Fruit fly (Drosophila melanogaster) whole organism, prepupa: ENCODE data around the gene CG3868.

Experiments
- Blimp-1 ChIP-seq: fragments of 200-800 bp; sonication (Bioruptor generic); optimal IDR thresholded peaks from 3 replicates; lab custom pipeline; 2017; ENCODE audit warnings: missing biosample characterization, missing genetic modification characterization, mild to moderate bottlenecking, moderate library complexity, missing genetic modification reagents
- CG10631 ChIP-seq: fragments of 200-800 bp; sonication (Bioruptor generic); optimal IDR thresholded peaks from 2 replicates; lab custom pipeline; 2016; ENCODE audit warnings: missing biosample characterization, missing genetic modification characterization
- CG11294 ChIP-seq: fragments of 200-800 bp; sonication (Bioruptor generic); IDR thresholded peaks from 2 replicates; pipeline ENCODE4 v1.3.6; 2022; ENCODE audit warnings: missing biosample characterization, missing genetic modification characterization
- CG11762 ChIP-seq: fragments of 200-800 bp; sonication (Bioruptor generic); optimal IDR thresholded peaks from 3 replicates; lab custom pipeline; 2016; ENCODE audit warnings: missing biosample characterization, missing genetic modification characterization; ENCODE audit not compliant: insufficient read depth
- CG15336 ChIP-seq: fragments of 200-800 bp; sonication (Bioruptor generic); IDR thresholded peaks from 2 replicates; pipeline ENCODE4 v1.3.6; 2022; ENCODE audit warnings: missing biosample characterization, missing genetic modification characterization
- CG1621 ChIP-seq: fragments of 200-800 bp; sonication (Bioruptor generic); optimal IDR thresholded peaks from 3 replicates; lab custom pipeline; 2018; ENCODE audit warnings: missing biosample characterization, mild to moderate bottlenecking, missing genetic modification characterization
- CG16779 ChIP-seq: fragments of 200-800 bp; sonication (Bioruptor generic); optimal IDR thresholded peaks from 3 replicates; lab custom pipeline; 2017; ENCODE audit warnings: missing biosample characterization, mild to moderate bottlenecking, missing genetic modification characterization
- CG3032 ChIP-seq: fragments of 200-800 bp; optimal IDR thresholded peaks from 2 replicates; lab custom pipeline; 2019; ENCODE audit warnings: missing biosample characterization, mild to moderate bottlenecking, missing genetic modification characterization, moderate library complexity
- CG31627 ChIP-seq: fragments of 200-800 bp; sonication (Bioruptor generic); optimal IDR thresholded peaks from 3 replicates; lab custom pipeline; 2016; ENCODE audit warnings: missing biosample characterization, missing genetic modification characterization
- CG32006 ChIP-seq: fragments of 200-800 bp; sonication (Bioruptor generic); optimal IDR thresholded peaks from 3 replicates; lab custom pipeline; 2017; ENCODE audit warnings: missing biosample characterization, mild to moderate bottlenecking, missing genetic modification characterization
- CG34406 ChIP-seq: fragments of 200-800 bp; sonication (Bioruptor generic); optimal IDR thresholded peaks from 3 replicates; lab custom pipeline; 2016; ENCODE audit warnings: missing biosample characterization, missing genetic modification characterization
- CG3919 ChIP-seq: fragments of 200-800 bp; sonication (Bioruptor generic); optimal IDR thresholded peaks from 3 replicates; lab custom pipeline; 2016; ENCODE audit warnings: missing biosample characterization, missing genetic modification characterization
- CG6163 ChIP-seq: fragments of 200-800 bp; sonication (Bioruptor generic); IDR thresholded peaks from 3 replicates; pipeline ENCODE4 v1.3.6; 2022; ENCODE audit warnings: missing biosample characterization, missing genetic modification characterization
- CG6808 ChIP-seq: fragments of 200-800 bp; sonication (Bioruptor generic); optimal IDR thresholded peaks from 3 replicates; lab custom pipeline; 2017; ENCODE audit warnings: missing biosample characterization, missing genetic modification characterization, mild to moderate bottlenecking, moderate library complexity, missing genetic modification reagents
- CG6854 ChIP-seq: fragments of 200-800 bp; sonication (Bioruptor generic); optimal IDR thresholded peaks from 2 replicates; lab custom pipeline; 2017; ENCODE audit warnings: missing biosample characterization, mild to moderate bottlenecking, missing genetic modification characterization
- CG7368 ChIP-seq: fragments of 200-800 bp; sonication (Bioruptor generic); optimal IDR thresholded peaks from 3 replicates; lab custom pipeline; 2016; ENCODE audit warnings: missing biosample characterization, missing genetic modification characterization
- CG8119 ChIP-seq: fragments of 200-800 bp; sonication (Bioruptor generic); IDR thresholded peaks from 3 replicates; pipeline ENCODE4 v1.3.6; 2022; ENCODE audit warnings: missing biosample characterization, missing genetic modification characterization
- CG8319 ChIP-seq: fragments of 200-800 bp; sonication (Bioruptor generic); optimal IDR thresholded peaks from 3 replicates; lab custom pipeline; 2016; ENCODE audit warnings: missing biosample characterization, missing genetic modification characterization
- CG8632 ChIP-seq: fragments of 200-800 bp; sonication (Bioruptor generic); optimal IDR thresholded peaks from 3 replicates; lab custom pipeline; 2016; ENCODE audit warnings: missing biosample characterization, missing genetic modification characterization
- CG9139 ChIP-seq: fragments of 200-800 bp; sonication (Bioruptor generic); optimal IDR thresholded peaks from 3 replicates; lab custom pipeline; 2017; ENCODE audit warnings: missing biosample characterization, mild to moderate bottlenecking, missing genetic modification characterization
- Eip78C ChIP-seq: fragments of 200-800 bp; sonication (Bioruptor generic); peaks from one replicate; lab custom pipeline; 2016; ENCODE audit warnings: missing biosample characterization, missing genetic modification characterization
- Eip93F ChIP-seq: fragments of 200-800 bp; sonication (Bioruptor generic); optimal IDR thresholded peaks from 2 replicates; lab custom pipeline; 2016; ENCODE audit warnings: missing biosample characterization, mild to moderate bottlenecking, missing genetic modification characterization
- Ets21C ChIP-seq: fragments of 200-800 bp; sonication (Bioruptor generic); optimal IDR thresholded peaks from 3 replicates; lab custom pipeline; 2016; ENCODE audit warnings: missing biosample characterization, missing genetic modification characterization
- Hr38 ChIP-seq: sonication (Bioruptor generic); optimal IDR thresholded peaks from 2 replicates; lab custom pipeline; 2016; ENCODE audit warnings: missing biosample characterization, missing genetic modification characterization
- Hr39 ChIP-seq: fragments of 200-800 bp; sonication (Bioruptor generic); optimal IDR thresholded peaks from 2 replicates; lab custom pipeline; 2016; ENCODE audit warnings: missing biosample characterization, missing genetic modification characterization
- Hr4 ChIP-seq: fragments of 200-800 bp; sonication (Bioruptor generic); optimal IDR thresholded peaks from 3 replicates; lab custom pipeline; 2016; ENCODE audit warnings: missing biosample characterization, missing genetic modification characterization
- Lpt ChIP-seq: fragments of 200-800 bp; sonication (Bioruptor generic); optimal IDR thresholded peaks from 3 replicates; lab custom pipeline; 2016; ENCODE audit warnings: missing biosample characterization, missing genetic modification characterization
- Met ChIP-seq: fragments of 200-800 bp; sonication (Bioruptor generic); optimal IDR thresholded peaks from 3 replicates; lab custom pipeline; 2016; ENCODE audit warnings: missing biosample characterization, missing genetic modification characterization
- Smox ChIP-seq: fragments of 200-800 bp; sonication (Bioruptor generic); optimal IDR thresholded peaks from 3 replicates; lab custom pipeline; 2016; ENCODE audit warnings: missing biosample characterization, missing genetic modification characterization
- Sox102F ChIP-seq: fragments of 200-800 bp; sonication (Bioruptor generic); optimal IDR thresholded peaks from 2 replicates; lab custom pipeline; 2016; ENCODE audit warnings: missing biosample characterization, mild to moderate bottlenecking, missing genetic modification characterization
- Sox14 ChIP-seq: fragments of 200-800 bp; sonication (Bioruptor generic); optimal IDR thresholded peaks from 3 replicates; lab custom pipeline; 2016; ENCODE audit warnings: missing biosample characterization, missing genetic modification characterization
- achi ChIP-seq: fragments of 200-800 bp; sonication (Bioruptor generic); optimal IDR thresholded peaks from 3 replicates; lab custom pipeline; 2016; ENCODE audit warnings: missing biosample characterization, missing genetic modification characterization
- acj6 ChIP-seq: fragments of 200-800 bp; sonication (Bioruptor generic); optimal IDR thresholded peaks from 3 replicates; lab custom pipeline; 2016; ENCODE audit warnings: missing biosample characterization, missing genetic modification characterization
- cyc ChIP-seq: fragments of 200-800 bp; sonication (Bioruptor generic); optimal IDR thresholded peaks from 3 replicates; lab custom pipeline; 2016; ENCODE audit warnings: missing biosample characterization, missing genetic modification characterization
- dac ChIP-seq: fragments of 200-800 bp; sonication (Bioruptor generic); optimal IDR thresholded peaks from 2 replicates; lab custom pipeline; 2017; ENCODE audit warnings: missing biosample characterization, mild to moderate bottlenecking, missing genetic modification characterization
- dsx ChIP-seq: fragments of 200-800 bp; optimal IDR thresholded peaks from 3 replicates; lab custom pipeline; 2019; ENCODE audit warnings: missing biosample characterization, mild to moderate bottlenecking, missing genetic modification characterization, moderate library complexity; ENCODE audit not compliant: poor library complexity, severe bottlenecking
- esn ChIP-seq: fragments of 200-800 bp; sonication (Bioruptor generic); optimal IDR thresholded peaks from 2 replicates; lab custom pipeline; 2016; ENCODE audit warnings: missing biosample characterization, mild to moderate bottlenecking, missing genetic modification characterization, moderate library complexity
- fd59A ChIP-seq: fragments of 200-800 bp; sonication (Bioruptor generic); optimal IDR thresholded peaks from 2 replicates; lab custom pipeline; 2017; ENCODE audit warnings: missing biosample characterization, mild to moderate bottlenecking, missing genetic modification characterization, missing genetic modification reagents
- fd85E ChIP-seq: fragments of 200-800 bp; sonication (Bioruptor generic); optimal IDR thresholded peaks from 3 replicates; lab custom pipeline; 2016; ENCODE audit warnings: missing biosample characterization, missing genetic modification characterization
- fkh ChIP-seq: fragments of 200-800 bp; sonication (Bioruptor generic); optimal IDR thresholded peaks from 3 replicates; lab custom pipeline; 2017; ENCODE audit warnings: missing biosample characterization, mild to moderate bottlenecking, missing genetic modification characterization, moderate library complexity
- lz ChIP-seq: fragments of 200-800 bp; sonication (Bioruptor generic); optimal IDR thresholded peaks from 3 replicates; lab custom pipeline; 2016; ENCODE audit warnings: missing biosample characterization, missing genetic modification characterization
- net ChIP-seq: fragments of 200-800 bp; sonication (Bioruptor generic); optimal IDR thresholded peaks from 3 replicates; lab custom pipeline; 2016; ENCODE audit warnings: missing biosample characterization, missing genetic modification characterization
- salr ChIP-seq, 2 experiments: fragments of 200-800 bp; sonication (Bioruptor generic); optimal IDR thresholded peaks; 3 replicates each; lab custom pipeline; 2016 to 2018; ENCODE audit warnings: missing biosample characterization in 2 of 2, missing genetic modification characterization in 2 of 2, mild to moderate bottlenecking in 1 of 2
- ss ChIP-seq, 2 experiments: fragments of 200-800 bp; sonication (Bioruptor generic); optimal IDR thresholded peaks; 2 replicates in 1 of 2; 3 replicates in 1 of 2; lab custom pipeline; 2017 to 2018; ENCODE audit warnings: mild to moderate bottlenecking in 2 of 2, missing biosample characterization in 2 of 2, missing genetic modification characterization in 2 of 2, moderate library complexity in 1 of 2
- topi ChIP-seq: fragments of 200-800 bp; sonication (Bioruptor generic); optimal IDR thresholded peaks from 3 replicates; lab custom pipeline; 2016; ENCODE audit warnings: missing biosample characterization, missing genetic modification characterization

Gene CG3868

DNA sequence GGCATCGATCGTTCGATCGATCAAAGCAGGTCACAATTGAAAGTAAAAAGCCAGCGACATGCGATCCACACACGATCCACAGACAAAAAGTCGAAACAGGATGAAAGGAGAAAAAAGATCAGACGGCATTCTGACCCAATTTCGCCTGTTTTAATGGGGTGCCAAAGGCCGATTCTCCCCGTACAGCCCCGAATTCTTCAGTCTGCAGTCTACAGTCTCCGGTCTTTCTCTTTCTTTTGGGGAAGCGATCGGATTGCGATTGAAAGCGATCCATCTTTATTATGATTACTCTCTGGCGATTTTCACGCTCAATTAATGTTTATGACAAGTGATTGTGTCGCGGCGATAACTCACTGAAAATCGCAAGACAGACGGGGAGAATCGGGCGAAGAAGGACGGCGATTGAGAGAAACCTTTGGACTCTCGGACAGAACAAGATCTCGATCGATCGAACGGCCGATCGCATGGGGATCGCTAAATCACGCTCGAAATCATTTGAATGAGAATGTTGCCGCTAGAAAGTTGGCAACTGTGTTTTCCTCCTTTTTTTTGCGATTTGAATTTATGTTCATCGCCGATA is 47.9 kb upstream of the CG3868 start (continued):
- TF ChIP-seq Ets21C (GFP tag; lab: Kevin White, UChicago) (no peak), fd59A (GFP tag; lab: Kevin White, UChicago) (no peak), CG3919 (GFP tag; lab: Kevin White, UChicago) (peak; percentile 1), lz (GFP tag; lab: Kevin White, UChicago) (no peak), achi (GFP tag; lab: Kevin White, UChicago) (no peak), CG31627 (no peak), fkh (GFP tag; lab: Kevin White, UChicago) (no peak), CG6854 (peak; percentile 14), dsx (GFP tag; lab: Kevin White, UChicago) (no peak), cyc (GFP tag; lab: Kevin White, UChicago) (no peak), dac (GFP tag; lab: Kevin White, UChicago) (no peak), CG11294 (GFP tag; lab: Robert Waterston, UW) (no peak), ss (GFP tag; optimal IDR thresholded peaks at IDR 0.05; lab: Kevin White, UChicago) (peak; percentile 10 to 61)

DNA sequence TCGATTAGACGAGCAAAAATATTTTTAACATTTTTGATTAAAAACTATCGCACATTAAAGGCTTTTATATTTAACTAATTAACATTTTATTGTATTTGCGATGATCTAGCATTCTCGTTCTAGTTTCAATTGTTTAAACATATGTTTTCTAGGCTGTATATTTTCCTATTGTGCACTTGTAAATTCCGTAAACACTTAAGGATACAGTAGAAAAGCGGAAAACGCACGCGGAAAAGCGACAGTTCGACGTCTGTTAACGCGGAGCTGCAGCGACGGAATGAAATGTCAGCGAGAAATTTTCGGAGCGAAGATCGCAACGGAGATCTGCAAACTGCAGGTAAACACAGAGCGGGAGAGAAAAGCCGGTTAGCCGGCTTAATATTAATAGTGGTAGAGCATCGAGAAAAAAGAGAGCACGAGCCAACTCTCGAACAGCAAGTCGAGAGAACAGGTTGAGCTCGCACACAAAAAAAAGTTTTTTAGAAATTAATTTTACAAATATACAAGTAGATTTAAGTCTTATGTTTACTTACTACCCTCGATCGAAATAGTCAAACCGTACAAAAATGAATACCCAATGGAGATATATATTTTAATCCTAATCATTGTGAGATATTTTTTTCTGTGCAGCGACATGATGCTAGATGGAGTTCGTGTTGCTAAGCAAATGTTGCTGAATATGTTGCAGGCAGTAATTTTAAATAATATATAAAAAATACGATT is 46.0 kb upstream of the CG3868 start:
- TF ChIP-seq Ets21C (GFP tag; lab: Kevin White, UChicago), result peak; percentile 83
- TF ChIP-seq Blimp-1 (GFP tag; lab: Kevin White, UChicago), result peak; percentile 74
- peak; percentile 98 for TF ChIP-seq CG3919 (GFP tag; lab: Kevin White, UChicago)
- peak; percentile 15 for TF ChIP-seq Hr38 (GFP tag; lab: Kevin White, UChicago)
- peak; percentile 93 for TF ChIP-seq CG16779 (tag; lab: Kevin White, UChicago)
- peak; percentile 92 for TF ChIP-seq CG31627
- peak; percentile 97 for TF ChIP-seq acj6 (GFP tag; lab: Kevin White, UChicago)
- TF ChIP-seq CG6163 (GFP tag; lab: Robert Waterston, UW), result peak; percentile 99
- peak; percentile 93 for TF ChIP-seq Smox
- TF ChIP-seq CG9139 (GFP tag; lab: Kevin White, UChicago), result peak; percentile 96
- TF ChIP-seq CG15336 (GFP tag; lab: Robert Waterston, UW), result peak; percentile 99
- peak; percentile 92 for TF ChIP-seq cyc (GFP tag; lab: Kevin White, UChicago)
- peak; percentile 90 for TF ChIP-seq dac (GFP tag; lab: Kevin White, UChicago)
- peak; percentile 97 for TF ChIP-seq CG8632 (GFP tag; lab: Kevin White, UChicago)
- TF ChIP-seq fd85E (GFP tag; lab: Kevin White, UChicago), result peak; percentile 86
- TF ChIP-seq esn, result peak; percentile 97
- TF ChIP-seq Eip93F (GFP tag; lab: Kevin White, UChicago), result peak; percentile 91
- peak; percentile 89 for TF ChIP-seq CG8319 (GFP tag; lab: Kevin White, UChicago)
- peak; percentile 98 for TF ChIP-seq CG8119
- peak; percentile 96 for TF ChIP-seq CG11762 (GFP tag; lab: Kevin White, UChicago)
- TF ChIP-seq CG7368 (GFP tag; lab: Kevin White, UChicago), result peak; percentile 94
- peak; percentile 90 for TF ChIP-seq Hr39 (GFP tag; lab: Kevin White, UChicago)
- TF ChIP-seq fd59A (GFP tag; lab: Kevin White, UChicago), result peak; percentile 95
- TF ChIP-seq CG1621 (tag; lab: Kevin White, UChicago), result peak; percentile 96
- TF ChIP-seq ss (GFP tag; optimal IDR thresholded peaks at IDR 0.05; lab: Kevin White, UChicago), result peak; percentile 73 to 78
- TF ChIP-seq fkh (GFP tag; lab: Kevin White, UChicago), result peak; percentile 53
- TF ChIP-seq salr (GFP tag; optimal IDR thresholded peaks at IDR 0.05; lab: Kevin White, UChicago), result peak; percentile 94 to 95
- peak; percentile 97 for TF ChIP-seq achi (GFP tag; lab: Kevin White, UChicago)
- TF ChIP-seq Eip78C (GFP tag; lab: Kevin White, UChicago), result peak; percentile 97
- TF ChIP-seq Lpt (GFP tag; lab: Kevin White, UChicago), result peak; percentile 97
- TF ChIP-seq Hr4, result peak; percentile 97
- TF ChIP-seq CG11294 (GFP tag; lab: Robert Waterston, UW), result peak; percentile 93
- TF ChIP-seq Sox14 (GFP tag; lab: Kevin White, UChicago), result peak; percentile 96
- peak; percentile 95 for TF ChIP-seq Met (GFP tag; lab: Kevin White, UChicago)
- peak; percentile 85 for TF ChIP-seq CG6854
- peak; percentile 98 for TF ChIP-seq CG10631
- peak; percentile 94 for TF ChIP-seq topi (GFP tag; lab: Kevin White, UChicago)
- peak; percentile 97 for TF ChIP-seq CG34406
- peak; percentile 96 for TF ChIP-seq CG32006 (GFP tag; lab: Kevin White, UChicago)
- TF ChIP-seq net (GFP tag; lab: Kevin White, UChicago), result peak; percentile 98
- peak; percentile 97 for TF ChIP-seq Sox102F (GFP tag; lab: Kevin White, UChicago)
- peak; percentile 97 for TF ChIP-seq CG3032 (tag; lab: Kevin White, UChicago)
- TF ChIP-seq CG6808, result peak; percentile 94
